Worm (Caenorhabditis elegans): ENCODE data around the gene ubc-15.

ubc-15 gene

DNA sequence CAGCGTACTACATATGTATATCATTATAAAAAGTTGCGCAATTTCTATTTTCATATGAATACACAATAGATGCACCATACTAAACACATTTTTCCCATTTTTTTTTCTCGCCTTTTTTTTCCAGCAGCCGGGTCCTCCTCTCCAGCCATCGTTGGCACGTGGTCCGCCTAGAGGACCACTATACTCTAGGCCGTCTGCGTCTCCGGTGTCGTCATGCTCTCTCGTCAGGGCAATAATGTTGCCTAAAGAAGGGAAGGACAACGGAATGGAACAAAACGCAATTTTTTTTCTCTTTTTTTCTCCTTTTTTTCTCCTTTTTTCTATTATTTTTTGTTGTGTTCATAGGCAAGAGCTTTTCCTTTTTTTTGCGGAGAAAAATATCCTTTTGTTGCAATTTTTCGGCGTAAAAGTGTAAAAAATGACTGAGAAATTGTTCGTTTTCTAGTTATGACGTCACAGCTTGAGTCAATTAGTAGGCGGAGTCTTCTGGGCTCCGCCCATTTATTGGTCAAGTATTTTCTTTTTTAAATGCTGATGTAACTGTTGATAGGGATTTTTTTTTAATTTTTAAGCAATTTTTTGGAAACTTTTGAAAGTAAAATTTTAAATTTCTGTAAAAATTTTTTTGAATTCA, 49.2 kb upstream of the ubc-15 start (continued):
- TF ChIP-seq ceh-82 (tag; optimal IDR thresholded peaks at IDR 0.05) (peak; percentile 3 to 66 (median 16)), lir-3 (tag; optimal IDR thresholded peaks at IDR 0.05; ENCODE audit: poor library complexity) (no peak), lin-39 (tag; optimal IDR thresholded peaks at IDR 0.05) (no peak), vab-15 (tag; optimal IDR thresholded peaks at IDR 0.05) (no peak), ama-1 (optimal IDR thresholded peaks at IDR 0.05) (no peak), rnt-1 (tag; optimal IDR thresholded peaks at IDR 0.05) (no peak), sup-37 (GFP tag; optimal IDR thresholded peaks at IDR 0.05) (no peak), C04F5.9 (tag; optimal IDR thresholded peaks at IDR 0.05) (no peak), nhr-20 (tag; optimal IDR thresholded peaks at IDR 0.05) (peak; percentile 71), C16A3.4 (tag; optimal IDR thresholded peaks at IDR 0.05) (no peak), isw-1 (GFP tag; IDR thresholded peaks at IDR 0.05) (peak; percentile 40; the same call in 1 of the 2 replicates)

DNA sequence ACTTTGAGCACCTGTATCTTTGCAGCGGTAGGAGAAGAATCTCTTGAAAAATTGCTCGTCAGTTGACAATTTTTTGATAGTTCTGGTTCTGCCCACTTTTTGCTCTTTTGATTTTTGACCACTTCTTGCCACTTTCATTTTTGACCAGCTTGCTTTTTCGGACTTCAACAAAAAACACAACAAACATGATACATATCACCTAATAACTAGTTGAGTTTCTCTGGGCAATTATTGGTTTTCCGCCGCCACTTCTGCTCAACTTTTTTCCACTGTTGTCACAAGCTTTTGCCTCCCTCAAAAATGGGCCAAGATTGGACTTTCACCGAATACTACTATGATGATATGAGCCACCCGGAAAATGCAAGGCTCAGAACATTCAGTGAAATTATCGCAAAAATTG, 44.9 kb upstream of the ubc-15 start, which contains the start of gene srw-60:
srw-60 (plus strand) TSS at position 301 of the 400 bp plus-strand sequence.
- TF ChIP-seq elt-2 (tag; optimal IDR thresholded peaks at IDR 0.05), result no peak
- no peak for TF ChIP-seq lir-3 (tag; optimal IDR thresholded peaks at IDR 0.05; ENCODE audit: poor library complexity)
- TF ChIP-seq efl-1 (optimal IDR thresholded peaks at IDR 0.05), result no peak
- no peak for TF ChIP-seq efl-1 (GFP tag; optimal IDR thresholded peaks at IDR 0.05 in 1 of 2)
- no peak for TF ChIP-seq ceh-82 (tag; optimal IDR thresholded peaks at IDR 0.05)
- no peak for TF ChIP-seq nhr-11 (tag; optimal IDR thresholded peaks at IDR 0.05)
- TF ChIP-seq nhr-85 (tag), result no peak
- TF ChIP-seq ztf-11 (tag; optimal IDR thresholded peaks at IDR 0.05), result no peak
- TF ChIP-seq jun-1 (tag; optimal IDR thresholded peaks at IDR 0.05), result no peak
- no peak for TF ChIP-seq fkh-4 (tag; optimal IDR thresholded peaks at IDR 0.05; ENCODE audit: borderline replicate concordance)

DNA sequence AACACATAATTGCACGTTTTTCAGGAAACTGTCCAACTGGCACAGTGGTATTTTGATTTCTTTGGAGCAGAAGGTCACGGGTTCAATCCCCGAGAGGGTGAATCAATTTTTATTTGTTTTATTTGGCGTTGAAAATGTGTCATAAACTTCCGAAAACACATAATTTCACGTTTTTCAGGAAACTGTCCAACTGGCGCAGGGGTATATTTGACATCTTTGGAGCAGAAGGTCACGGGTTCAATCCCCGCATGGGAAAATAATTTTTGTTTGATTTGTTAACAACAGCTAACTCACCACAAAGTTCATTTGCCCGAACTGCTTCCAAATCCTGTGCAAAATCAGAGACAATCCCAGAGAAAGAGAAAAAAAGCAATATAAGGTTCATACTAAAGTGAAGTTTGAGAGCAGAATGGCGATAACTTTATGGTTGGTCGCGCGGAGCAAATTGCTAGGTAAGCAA, 42.3 kb upstream of the ubc-15 start, which contains the start of gene irld-48:
irld-48 (plus strand) TSS at position 410 of the 460 bp plus-strand sequence.
- no peak for TF ChIP-seq nhr-20 (tag; optimal IDR thresholded peaks at IDR 0.05)
- TF ChIP-seq aly-2 (tag; optimal IDR thresholded peaks at IDR 0.05), result no peak
- TF ChIP-seq grh-1 (GFP tag; IDR thresholded peaks at IDR 0.05), result no peak
- no peak for TF ChIP-seq ces-1 (GFP tag; optimal IDR thresholded peaks at IDR 0.05)
- TF ChIP-seq egl-13 (tag; optimal IDR thresholded peaks at IDR 0.05), result no peak
- no peak for TF ChIP-seq mep-1 (tag; optimal IDR thresholded peaks at IDR 0.05)
- no peak for TF ChIP-seq zip-4 (GFP tag; optimal IDR thresholded peaks at IDR 0.05)
- no peak for TF ChIP-seq ets-5 (GFP tag; IDR thresholded peaks at IDR 0.05)
- TF ChIP-seq lin-35 (GFP tag; optimal IDR thresholded peaks at IDR 0.05), result no peak
- no peak for TF ChIP-seq sox-4 (tag; optimal IDR thresholded peaks at IDR 0.05)
- TF ChIP-seq mef-2 (tag; optimal IDR thresholded peaks at IDR 0.05), result no peak
- TF ChIP-seq ceh-88 (GFP tag; IDR thresholded peaks at IDR 0.05), result no peak
- TF ChIP-seq F16B12.6 (tag; optimal IDR thresholded peaks at IDR 0.05), result no peak
- TF ChIP-seq lin-13 (GFP tag; optimal IDR thresholded peaks at IDR 0.05), result no peak
- TF ChIP-seq nhr-90 (tag; optimal IDR thresholded peaks at IDR 0.05; ENCODE audit: poor library complexity), result no peak
- TF ChIP-seq snu-23 (GFP tag; optimal IDR thresholded peaks at IDR 0.05), result no peak
- TF ChIP-seq lsy-2 (tag; optimal IDR thresholded peaks at IDR 0.05), result no peak
- TF ChIP-seq nhr-47 (tag; optimal IDR thresholded peaks at IDR 0.05), result no peak
- no peak for TF ChIP-seq jun-1 (tag; optimal IDR thresholded peaks at IDR 0.05)

DNA sequence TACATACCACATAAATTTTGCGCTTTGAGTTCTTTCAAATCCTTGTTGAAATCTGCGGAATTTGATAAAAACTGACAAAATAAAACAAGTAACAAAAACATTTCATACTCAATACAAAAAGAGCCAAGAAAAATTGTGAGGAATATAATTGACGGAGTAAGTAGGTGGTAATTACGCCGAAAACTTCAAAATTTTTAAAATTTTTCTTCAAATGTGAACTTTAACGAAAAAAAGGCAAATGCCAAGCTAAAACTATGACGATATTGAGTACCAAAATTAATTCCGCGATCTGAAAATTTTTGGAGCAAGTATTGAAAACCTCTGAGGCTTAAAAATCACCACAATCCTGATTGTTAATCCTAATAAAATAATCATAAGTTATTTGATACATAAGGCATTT, 39.2 kb upstream of the ubc-15 start, which contains the start of gene irld-51:
irld-51 (minus strand) TSS at position 101 of the 400 bp plus-strand sequence.
- TF ChIP-seq C16A3.4 (tag; optimal IDR thresholded peaks at IDR 0.05) (no peak), lin-15B (tag; optimal IDR thresholded peaks at IDR 0.05) (no peak), sup-37 (GFP tag; optimal IDR thresholded peaks at IDR 0.05) (no peak), grh-1 (GFP tag; IDR thresholded peaks at IDR 0.05) (no peak), nhr-12 (tag; optimal IDR thresholded peaks at IDR 0.05) (no peak), unc-30 (tag; optimal IDR thresholded peaks at IDR 0.05) (no peak), zag-1 (tag; optimal IDR thresholded peaks at IDR 0.05) (no peak)

Data from whole organism, L1 larva.